Worm (Caenorhabditis elegans) whole organism, early embryonic: ENCODE measurements around the gene C29F3.7.

Experiments
- hmg-4 ChIP-seq: fragments of 200-800 bp; sonication (Bioruptor generic); optimal IDR thresholded peaks from 2 replicates; lab custom pipeline; 2018; ENCODE audit warnings: mild to moderate bottlenecking, missing genetic modification characterization, missing compliant biosample characterization
- pes-1 ChIP-seq: fragments of 200-800 bp; sonication (Bioruptor generic); IDR thresholded peaks from 2 replicates; pipeline ENCODE4 v1.3.6; 2022; ENCODE audit warnings: missing genetic modification reagents, missing genetic modification characterization, missing compliant biosample characterization

ce11 chrV:15327745-15328447 is 26.8 kb upstream of the C29F3.7 start, which contains the start of gene ZK1037.6:
- TF ChIP-seq pes-1 (no peak), hmg-4 (GFP tag; lab: Kevin White, UChicago) (no peak)
